Worm (Caenorhabditis elegans): Measurements from ENCODE around the gene C29F7.10.

DNA sequence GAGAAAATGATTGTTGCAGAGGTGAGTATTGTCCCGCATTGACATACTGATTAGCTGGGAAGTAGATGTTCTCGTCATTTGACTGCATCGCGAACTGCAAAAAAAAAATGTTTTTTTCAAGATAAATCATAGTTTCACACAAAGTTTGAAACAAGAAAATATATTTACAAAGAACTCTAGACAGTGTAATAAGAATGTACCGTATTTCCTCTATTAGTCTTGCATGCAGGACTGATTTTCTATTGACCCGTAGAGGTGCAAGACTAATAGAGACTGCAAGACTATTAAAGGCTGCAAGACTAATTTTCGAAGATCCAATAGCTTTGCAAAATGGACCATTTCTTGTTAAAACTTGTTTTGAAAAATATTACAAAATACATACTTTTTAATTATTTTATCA, 7.9 kb downstream of the C29F7.10 start, which contains the start of gene fkh-3:
- TF ChIP-seq ama-1 (optimal IDR thresholded peaks at IDR 0.05) (no peak), ets-7 (tag; optimal IDR thresholded peaks at IDR 0.05) (no peak), F13C5.2 (tag; optimal IDR thresholded peaks at IDR 0.05) (no peak), tbx-37 (GFP tag; conservative IDR thresholded peaks at IDR 0.05) (no peak), pes-1 (GFP tag; IDR thresholded peaks at IDR 0.05) (no peak), aly-1 (tag; optimal IDR thresholded peaks at IDR 0.05) (no peak), sea-1 (GFP tag; conservative IDR thresholded peaks at IDR 0.05) (no peak), tra-4 (tag; optimal IDR thresholded peaks at IDR 0.05) (no peak), B0310.2 (tag; optimal IDR thresholded peaks at IDR 0.05) (no peak)

Measured in whole organism, early embryonic.